Fruit fly (Drosophila melanogaster) whole organism, embryonic: ENCODE data around the gene CG4497.

Source experiments
- Asciz ChIP-seq: fragments of 200-800 bp; sonication (Bioruptor generic); optimal IDR thresholded peaks from 2 replicates; lab custom pipeline; 2017; ENCODE audit warnings: missing biosample characterization, mild to moderate bottlenecking, missing genetic modification characterization, missing genetic modification reagents
- CG1024 ChIP-seq: fragments of 200-800 bp; sonication (Bioruptor generic); IDR thresholded peaks from 2 replicates; pipeline ENCODE4 v1.3.6; 2022; ENCODE audit warnings: missing biosample characterization, missing genetic modification characterization
- CG10565 ChIP-seq: fragments of 200-800 bp; sonication (Bioruptor generic); optimal IDR thresholded peaks from 3 replicates; lab custom pipeline; 2016; ENCODE audit warnings: missing biosample characterization, mild to moderate bottlenecking, missing genetic modification characterization
- CG11093 ChIP-seq: fragments of 200-800 bp; sonication (Bioruptor generic); IDR thresholded peaks from 3 replicates; pipeline ENCODE4 v1.3.6; 2022; ENCODE audit warnings: missing biosample characterization, missing genetic modification characterization
- CG11504 ChIP-seq: fragments of 200-800 bp; sonication (Bioruptor generic); optimal IDR thresholded peaks from 3 replicates; lab custom pipeline; 2019; ENCODE audit warnings: missing biosample characterization, mild to moderate bottlenecking, missing genetic modification characterization, moderate library complexity
- CG13123 ChIP-seq: fragments of 200-800 bp; sonication (Bioruptor generic); optimal IDR thresholded peaks from 2 replicates; lab custom pipeline; 2016; ENCODE audit warnings: missing biosample characterization, missing genetic modification characterization
- CG13424 ChIP-seq: fragments of 200-800 bp; sonication (Bioruptor generic); optimal IDR thresholded peaks from 2 replicates; lab custom pipeline; 2019; ENCODE audit warnings: missing biosample characterization, mild to moderate bottlenecking, missing genetic modification characterization, moderate library complexity
- CG13624 ChIP-seq: fragments of 200-800 bp; sonication (Bioruptor generic); optimal IDR thresholded peaks from 2 replicates; lab custom pipeline; 2016; ENCODE audit warnings: missing biosample characterization, missing genetic modification characterization
- CG17612 ChIP-seq: fragments of 200-800 bp; sonication (Bioruptor generic); IDR thresholded peaks from 2 replicates; pipeline ENCODE4 v1.3.6; 2022; ENCODE audit warnings: missing biosample characterization, missing genetic modification characterization
- CG31388 ChIP-seq: fragments of 200-800 bp; sonication (Bioruptor generic); optimal IDR thresholded peaks from 2 replicates; lab custom pipeline; 2016; ENCODE audit warnings: missing biosample characterization, missing genetic modification characterization
- CG3163 ChIP-seq: fragments of 200-800 bp; sonication (Bioruptor generic); optimal IDR thresholded peaks from 3 replicates; lab custom pipeline; 2016; ENCODE audit warnings: missing biosample characterization, missing genetic modification characterization
- CG7928 ChIP-seq: fragments of 200-800 bp; sonication (Bioruptor generic); optimal IDR thresholded peaks from 2 replicates; lab custom pipeline; 2017; ENCODE audit warnings: missing biosample characterization, mild to moderate bottlenecking, missing genetic modification characterization
- CG8359 ChIP-seq: fragments of 200-800 bp; sonication (Bioruptor generic); optimal IDR thresholded peaks from 2 replicates; lab custom pipeline; 2017; ENCODE audit warnings: missing biosample characterization, mild to moderate bottlenecking, missing genetic modification characterization, borderline replicate concordance
- CG8765 ChIP-seq: fragments of 200-800 bp; sonication (Bioruptor generic); IDR thresholded peaks from 2 replicates; pipeline ENCODE4 v1.3.6; 2022; ENCODE audit warnings: missing biosample characterization, missing genetic modification characterization
- CG9215 ChIP-seq: fragments of 200-800 bp; sonication (Bioruptor generic); IDR thresholded peaks from 2 replicates; pipeline ENCODE4 v1.3.6; 2022; ENCODE audit warnings: missing biosample characterization, missing genetic modification characterization
- CoRest ChIP-seq: fragments of 200-800 bp; sonication (Bioruptor generic); optimal IDR thresholded peaks from 3 replicates; lab custom pipeline; 2018; ENCODE audit warnings: missing biosample characterization, mild to moderate bottlenecking, missing genetic modification characterization, moderate library complexity
- Dek ChIP-seq: fragments of 200-800 bp; sonication (Bioruptor generic); optimal IDR thresholded peaks from 3 replicates; lab custom pipeline; 2019; ENCODE audit warnings: missing biosample characterization, mild to moderate bottlenecking, missing genetic modification characterization, moderate library complexity
- Dip2 ChIP-seq: fragments of 200-800 bp; sonication (Bioruptor generic); IDR thresholded peaks from 2 replicates; pipeline ENCODE4 v1.3.6; 2022; ENCODE audit warnings: missing biosample characterization, missing genetic modification characterization
- ERR ChIP-seq: fragments of 200-800 bp; sonication (Bioruptor generic); optimal IDR thresholded peaks from 2 replicates; lab custom pipeline; 2016; ENCODE audit warnings: missing biosample characterization, missing genetic modification characterization
- HLHmδ ChIP-seq: fragments of 200-800 bp; sonication (Bioruptor generic); optimal IDR thresholded peaks from 2 replicates; lab custom pipeline; 2018; ENCODE audit warnings: missing biosample characterization, mild to moderate bottlenecking, missing genetic modification characterization, moderate library complexity
- Hr39 ChIP-seq: fragments of >200 bp; optimal IDR thresholded peaks from 2 replicates; lab custom pipeline; 2017
- Lhr ChIP-seq: fragments of 200-800 bp; sonication (Bioruptor generic); optimal IDR thresholded peaks from 3 replicates; lab custom pipeline; 2017; ENCODE audit warnings: mild to moderate bottlenecking, missing biosample characterization, missing genetic modification reagents, missing genetic modification characterization
- MESR4 ChIP-seq: fragments of 200-800 bp; sonication (Bioruptor generic); optimal IDR thresholded peaks from 2 replicates; lab custom pipeline; 2018; ENCODE audit warnings: missing biosample characterization, mild to moderate bottlenecking, missing genetic modification characterization, moderate library complexity
- Six4 ChIP-seq: fragments of 200-800 bp; sonication (Bioruptor generic); optimal IDR thresholded peaks from 2 replicates; lab custom pipeline; 2016; ENCODE audit warnings: missing biosample characterization, missing genetic modification characterization
- Tbp ChIP-seq: fragments of >200 bp; optimal IDR thresholded peaks from 2 replicates; lab custom pipeline; 2018; ENCODE audit warnings: missing biosample characterization, missing genetic modification characterization
- ap ChIP-seq: fragments of 200-800 bp; sonication (Bioruptor generic); IDR thresholded peaks from 2 replicates; pipeline ENCODE4 v1.3.6; 2022; ENCODE audit warnings: missing biosample characterization, missing genetic modification characterization
- bbx ChIP-seq: fragments of 200-800 bp; sonication (Bioruptor generic); IDR thresholded peaks from 2 replicates; pipeline ENCODE4 v1.3.6; 2022; ENCODE audit warnings: missing biosample characterization, missing genetic modification characterization; ENCODE audit not compliant: partially characterized antibody
- br ChIP-seq: fragments of >200 bp; optimal IDR thresholded peaks from 2 replicates; lab custom pipeline; 2017
- btn ChIP-seq: fragments of 200-800 bp; sonication (Bioruptor generic); optimal IDR thresholded peaks from 2 replicates; lab custom pipeline; 2016; ENCODE audit warnings: missing biosample characterization, missing genetic modification characterization
- chn ChIP-seq: fragments of 200-800 bp; sonication (Bioruptor generic); optimal IDR thresholded peaks from 2 replicates; lab custom pipeline; 2016; ENCODE audit warnings: missing biosample characterization, missing genetic modification characterization
- crol ChIP-seq: fragments of 200-800 bp; sonication (Bioruptor generic); IDR thresholded peaks from 2 replicates; pipeline ENCODE4 v1.3.6; 2022; ENCODE audit warnings: missing biosample characterization, missing genetic modification characterization
- dimm ChIP-seq: fragments of 200-800 bp; sonication (Bioruptor generic); IDR thresholded peaks from 2 replicates; pipeline ENCODE4 v1.3.6; 2022; ENCODE audit warnings: missing biosample characterization, missing genetic modification characterization
- eyg ChIP-seq: fragments of 200-800 bp; sonication (Bioruptor generic); optimal IDR thresholded peaks from 3 replicates; lab custom pipeline; 2016; ENCODE audit warnings: missing biosample characterization, missing genetic modification characterization
- kay ChIP-seq: fragments of 200-800 bp; sonication (Bioruptor generic); optimal IDR thresholded peaks from 2 replicates; lab custom pipeline; 2016; ENCODE audit warnings: missing biosample characterization, missing genetic modification characterization
- klu ChIP-seq: fragments of 200-800 bp; sonication (Bioruptor generic); IDR thresholded peaks from 2 replicates; pipeline ENCODE4 v1.3.6; 2022; ENCODE audit warnings: missing biosample characterization, missing genetic modification characterization
- mirr ChIP-seq: fragments of 200-800 bp; sonication (Bioruptor generic); optimal IDR thresholded peaks from 3 replicates; lab custom pipeline; 2018; ENCODE audit warnings: missing biosample characterization, mild to moderate bottlenecking, missing genetic modification characterization
- mld ChIP-seq: fragments of 200-800 bp; sonication (Bioruptor generic); IDR thresholded peaks from 3 replicates; pipeline ENCODE4 v1.3.6; 2022; ENCODE audit warnings: missing biosample characterization, missing genetic modification characterization; ENCODE audit not compliant: partially characterized antibody
- nom ChIP-seq: fragments of 200-800 bp; sonication (Bioruptor generic); optimal IDR thresholded peaks from 2 replicates; lab custom pipeline; 2017; ENCODE audit warnings: missing biosample characterization, missing genetic modification characterization, mild to moderate bottlenecking, moderate library complexity, missing genetic modification reagents
- odd ChIP-seq: fragments of 200-800 bp; sonication (Bioruptor generic); optimal IDR thresholded peaks from 2 replicates; lab custom pipeline; 2017; ENCODE audit warnings: missing biosample characterization, mild to moderate bottlenecking, missing genetic modification characterization
- p53 ChIP-seq: fragments of 200-800 bp; sonication (Bioruptor generic); optimal IDR thresholded peaks from 2 replicates; lab custom pipeline; 2016; ENCODE audit warnings: missing biosample characterization, missing genetic modification characterization
- psq ChIP-seq: fragments of 200-800 bp; sonication (Bioruptor generic); optimal IDR thresholded peaks from 2 replicates; lab custom pipeline; 2017; ENCODE audit warnings: missing biosample characterization, missing genetic modification characterization
- sc ChIP-seq, 3 experiments: fragments of >200 bp in 2 of 3; fragments of 200-800 bp in 1 of 3; sonication (Bioruptor generic) in 1 of 3; optimal IDR thresholded peaks; 2 replicates in 2 of 3; 3 replicates in 1 of 3; lab custom pipeline; 2017; ENCODE audit warnings: mild to moderate bottlenecking in 1 of 3, missing biosample characterization in 1 of 3, missing genetic modification characterization in 1 of 3, missing genetic modification reagents in 1 of 3
- scrt ChIP-seq: fragments of 200-800 bp; sonication (Bioruptor generic); optimal IDR thresholded peaks from 2 replicates; lab custom pipeline; 2018; ENCODE audit warnings: missing biosample characterization, mild to moderate bottlenecking, missing genetic modification characterization, moderate library complexity
- slou ChIP-seq: fragments of 200-800 bp; sonication (Bioruptor generic); optimal IDR thresholded peaks from 3 replicates; lab custom pipeline; 2016; ENCODE audit warnings: missing biosample characterization, missing genetic modification characterization
- so ChIP-seq: fragments of 200-800 bp; sonication (Bioruptor generic); IDR thresholded peaks from 3 replicates; pipeline ENCODE4 v1.3.6; 2022; ENCODE audit warnings: missing biosample characterization, missing genetic modification characterization
- tna ChIP-seq: fragments of 200-800 bp; sonication (Bioruptor generic); IDR thresholded peaks from 2 replicates; pipeline ENCODE4 v1.3.6; 2022; ENCODE audit warnings: missing biosample characterization, missing genetic modification characterization; ENCODE audit not compliant: partially characterized antibody
- trem ChIP-seq: fragments of 200-800 bp; optimal IDR thresholded peaks from 3 replicates; lab custom pipeline; 2019; ENCODE audit warnings: missing biosample characterization, mild to moderate bottlenecking, missing genetic modification characterization, moderate library complexity
- trh ChIP-seq: fragments of 200-800 bp; sonication (Bioruptor generic); optimal IDR thresholded peaks from 2 replicates; lab custom pipeline; 2016; ENCODE audit warnings: missing biosample characterization, missing genetic modification characterization
- vfl ChIP-seq: fragments of 200-800 bp; sonication (Bioruptor generic); optimal IDR thresholded peaks from 2 replicates; lab custom pipeline; 2016; ENCODE audit warnings: missing biosample characterization, missing genetic modification characterization
- wor ChIP-seq: fragments of 200-800 bp; sonication (Bioruptor generic); IDR thresholded peaks from 2 replicates; pipeline ENCODE4 v1.3.6; 2022; ENCODE audit warnings: missing biosample characterization, missing genetic modification characterization

The CG4497 gene

dm6 chr2L:7194351-7195037 lies at the start of gene CG4497 (continued):
- TF ChIP-seq trem (tag; lab: Kevin White, UChicago) (peak; percentile 72), psq (GFP tag; lab: Kevin White, UChicago) (peak; percentile 77), Asciz (peak; percentile 45), Hr39 (peak; percentile 54), CG8765 (GFP tag; lab: Robert Waterston, UW) (peak; percentile 88), Tbp (GFP tag; lab: Kevin White, UChicago) (no peak), odd (GFP tag; lab: Kevin White, UChicago) (peak; percentile 44), CG13424 (peak; percentile 98), Dek (tag; lab: Kevin White, UChicago) (peak; percentile 79), eyg (GFP tag; lab: Kevin White, UChicago) (peak; percentile 93), CG10565 (GFP tag; lab: Kevin White, UChicago) (peak; percentile 48), CG13624 (GFP tag; lab: Kevin White, UChicago) (peak; percentile 96), CG31388 (GFP tag; lab: Kevin White, UChicago) (peak; percentile 81), CG13123 (GFP tag; lab: Kevin White, UChicago) (peak; percentile 79), bbx (0 out of 2 replicates have a peak, but pooled peaks have one; percentile 44), CG1024 (peak; percentile 78), btn (GFP tag; lab: Kevin White, UChicago) (peak; percentile 77), so (peak; percentile 91; the same call in 1 of the 3 replicates), CG7928 (GFP tag; lab: Kevin White, UChicago) (peak; percentile 11), crol (GFP tag; lab: Robert Waterston, UW) (no peak; the same call in 1 of the 2 replicates), CoRest (tag; lab: Kevin White, UChicago) (peak; percentile 95), Dip2 (GFP tag; lab: Robert Waterston, UW) (peak; percentile 73), vfl (GFP tag; lab: Kevin White, UChicago) (peak; percentile 94), MESR4 (peak; percentile 40), CG3163 (GFP tag; lab: Kevin White, UChicago) (peak; percentile 85), br (lab: Kevin White, UChicago) (no peak), tna (GFP tag; lab: Robert Waterston, UW) (peak; percentile 66), mirr (GFP tag; lab: Kevin White, UChicago) (peak; percentile 78), ERR (GFP tag; lab: Kevin White, UChicago) (peak; percentile 64), Six4 (GFP tag; lab: Kevin White, UChicago) (peak; percentile 86), kay (GFP tag; lab: Kevin White, UChicago) (peak; percentile 80), trh (GFP tag; lab: Kevin White, UChicago) (peak; percentile 75), CG11093 (GFP tag; lab: Robert Waterston, UW) (peak; percentile 92), wor (GFP tag; lab: Robert Waterston, UW) (peak; percentile 97), CG17612 (GFP tag; lab: Robert Waterston, UW) (peak; percentile 80), p53 (GFP tag; lab: Kevin White, UChicago) (peak; percentile 88), klu (peak; percentile 96), Lhr (GFP tag; lab: Kevin White, UChicago) (peak; percentile 53), ap (GFP tag; lab: Robert Waterston, UW) (peak; percentile 84), scrt (GFP tag; lab: Kevin White, UChicago) (peak; percentile 54), CG11504 (peak; percentile 89), dimm (peak; percentile 81), CG9215 (GFP tag; lab: Robert Waterston, UW) (peak; percentile 94), mld (GFP tag; lab: Robert Waterston, UW) (no peak), sc (optimal IDR thresholded peaks at IDR 0.05; lab: Kevin White, UChicago) (no peak), sc (GFP tag; optimal IDR thresholded peaks at IDR 0.05; lab: Kevin White, UChicago) (peak; percentile 73), slou (GFP tag; lab: Kevin White, UChicago) (peak; percentile 93), CG8359 (GFP tag; lab: Kevin White, UChicago) (peak; percentile 35), HLHmδ (GFP tag; lab: Kevin White, UChicago) (no peak), nom (GFP tag; lab: Kevin White, UChicago) (peak; percentile 47), chn (GFP tag; lab: Kevin White, UChicago) (peak; percentile 95)
